Worm (Caenorhabditis elegans) whole organism, L4 larva: ENCODE results near the gene C17C3.11.
A peak's percentile ranks its signal among the peaks of the same experiment; 100 is the strongest.

Source experiments
- D1046.2 ChIP-seq: fragments of 200-800 bp; sonication (Bioruptor generic); IDR thresholded peaks from 2 replicates; pipeline ENCODE4 v1.3.6; 2022; ENCODE audit warnings: missing genetic modification characterization, missing compliant biosample characterization
- F10B5.3 ChIP-seq: sonication (generic microtip); optimal IDR thresholded peaks from 2 replicates; lab custom pipeline; 2016; ENCODE audit warnings: mild to moderate bottlenecking, missing genetic modification characterization, missing compliant biosample characterization
- R02D3.7 ChIP-seq: fragments of 150-350 bp; sonication (generic microtip); optimal IDR thresholded peaks from 3 replicates; lab custom pipeline; 2014; ENCODE audit warnings: missing biosample characterization, missing genetic modification characterization
- T20F7.1 ChIP-seq: fragments of 200-800 bp; sonication (Bioruptor generic); optimal IDR thresholded peaks from 2 replicates; lab custom pipeline; 2018; ENCODE audit warnings: mild to moderate bottlenecking, missing genetic modification characterization, missing compliant biosample characterization
- T26A8.4 ChIP-seq: fragments of 200-800 bp; sonication (Bioruptor generic); IDR thresholded peaks from 2 replicates; pipeline ENCODE4 v1.3.6; 2022; ENCODE audit warnings: missing genetic modification characterization, missing compliant biosample characterization
- Y105C5A.15 ChIP-seq: fragments of 200-800 bp; sonication (Bioruptor generic); IDR thresholded peaks from 2 replicates; pipeline ENCODE4 v1.3.6; 2022; ENCODE audit warnings: missing genetic modification characterization, missing compliant biosample characterization
- Y48G9A.11 ChIP-seq: fragments of 200-800 bp; sonication (Bioruptor generic); IDR thresholded peaks from 2 replicates; pipeline ENCODE4 v1.3.6; 2022; ENCODE audit warnings: missing genetic modification reagents, missing genetic modification characterization, missing compliant biosample characterization
- Y75B8A.6 ChIP-seq: fragments of 200-800 bp; sonication (Bioruptor generic); IDR thresholded peaks from 2 replicates; pipeline ENCODE4 v1.3.6; 2022; ENCODE audit warnings: missing genetic modification reagents, missing genetic modification characterization, missing compliant biosample characterization
- ZK337.2 ChIP-seq: fragments of 200-800 bp; sonication (Bioruptor generic); IDR thresholded peaks from 2 replicates; pipeline ENCODE4 v1.3.6; 2022; ENCODE audit warnings: missing genetic modification reagents, missing genetic modification characterization, missing compliant biosample characterization
- ZK546.5 ChIP-seq, 2 experiments: sonication (generic microtip); optimal IDR thresholded peaks; 2 replicates each; lab custom pipeline; 2017; ENCODE audit warnings: missing biosample characterization in 2 of 2, missing genetic modification characterization in 2 of 2
- arid-1 ChIP-seq: fragments of 200-800 bp; sonication (Bioruptor generic); conservative IDR thresholded peaks from 2 replicates; pipeline ENCODE4 v1.3.6; 2022; ENCODE audit warnings: missing genetic modification reagents, missing genetic modification characterization, missing compliant biosample characterization
- attf-4 ChIP-seq: sonication (generic microtip); optimal IDR thresholded peaks from 3 replicates; lab custom pipeline; 2017; ENCODE audit warnings: missing biosample characterization, missing genetic modification characterization
- ceh-82 ChIP-seq: sonication (generic microtip); optimal IDR thresholded peaks from 2 replicates; lab custom pipeline; 2017; ENCODE audit warnings: missing biosample characterization, missing genetic modification characterization
- ces-1 ChIP-seq: fragments of 150-350 bp; sonication (generic microtip); optimal IDR thresholded peaks from 4 replicates; lab custom pipeline; 2014; ENCODE audit warnings: missing biosample characterization, missing genetic modification reagents, missing genetic modification characterization
- daf-8 ChIP-seq: fragments of 200-800 bp; sonication (Bioruptor generic); IDR thresholded peaks from 2 replicates; pipeline ENCODE4 v1.3.6; 2022; ENCODE audit warnings: missing genetic modification characterization, missing compliant biosample characterization
- dmd-6 ChIP-seq: fragments of 200-800 bp; sonication (Bioruptor generic); IDR thresholded peaks from 2 replicates; pipeline ENCODE4 v1.3.6; 2022; ENCODE audit warnings: missing genetic modification reagents, missing genetic modification characterization, missing compliant biosample characterization
- dve-1 ChIP-seq: sonication (generic microtip); optimal IDR thresholded peaks from 2 replicates; lab custom pipeline; 2017; ENCODE audit warnings: antibody characterized with exemption, mild to moderate bottlenecking, missing genetic modification characterization, missing compliant biosample characterization; ENCODE audit not compliant: insufficient read depth
- egl-27 ChIP-seq: sonication (generic microtip); optimal IDR thresholded peaks from 3 replicates; lab custom pipeline; 2017; ENCODE audit warnings: missing biosample characterization, missing genetic modification reagents, missing genetic modification characterization
- egl-43 ChIP-seq: fragments of 200-800 bp; sonication (Bioruptor generic); IDR thresholded peaks from 2 replicates; pipeline ENCODE4 v1.3.6; 2022; ENCODE audit warnings: missing genetic modification reagents, missing genetic modification characterization, missing compliant biosample characterization
- fkh-10 ChIP-seq: fragments of 150-350 bp; optimal IDR thresholded peaks from 2 replicates; lab custom pipeline; 2014; ENCODE audit warnings: missing biosample characterization, missing genetic modification reagents, missing genetic modification characterization
- hlh-11 ChIP-seq: fragments of 200-800 bp; sonication (Bioruptor generic); optimal IDR thresholded peaks from 2 replicates; lab custom pipeline; 2018; ENCODE audit warnings: mild to moderate bottlenecking, missing genetic modification characterization, missing compliant biosample characterization
- jun-1 ChIP-seq: fragments of 150-350 bp; optimal IDR thresholded peaks from 2 replicates; lab custom pipeline; 2014; ENCODE audit warnings: missing biosample characterization, missing genetic modification reagents, missing genetic modification characterization
- lin-1 ChIP-seq: fragments of 200-800 bp; sonication (Bioruptor generic); IDR thresholded peaks from 2 replicates; pipeline ENCODE4 v1.3.6; 2022; ENCODE audit warnings: missing genetic modification reagents, missing genetic modification characterization, missing compliant biosample characterization
- lin-38 ChIP-seq: fragments of 200-800 bp; sonication (Bioruptor generic); IDR thresholded peaks from 2 replicates; pipeline ENCODE4 v1.3.6; 2022; ENCODE audit warnings: missing genetic modification reagents, missing genetic modification characterization, missing compliant biosample characterization
- lin-39 ChIP-seq: fragments of 150-350 bp; optimal IDR thresholded peaks from 2 replicates; lab custom pipeline; 2014; ENCODE audit warnings: missing biosample characterization, missing genetic modification reagents, missing genetic modification characterization
- lsy-2 ChIP-seq, 2 experiments: fragments of 150-350 bp in 1 of 2; sonication (generic microtip) in 1 of 2; optimal IDR thresholded peaks; 2 replicates each; lab custom pipeline; 2014 to 2017; ENCODE audit warnings: missing biosample characterization in 2 of 2, missing genetic modification characterization in 2 of 2
- madf-5 ChIP-seq, 2 experiments: fragments of 200-800 bp; sonication (Bioruptor generic); IDR thresholded peaks; 2 replicates each; pipeline ENCODE4 v1.3.6; 2022; ENCODE audit warnings: missing compliant biosample characterization in 2 of 2, missing genetic modification characterization in 2 of 2
- mdl-1 ChIP-seq, 2 experiments: fragments of 150-350 bp in 1 of 2; sonication (generic microtip) in 1 of 2; optimal IDR thresholded peaks; 2 replicates each; lab custom pipeline; 2014 to 2017; ENCODE audit warnings: missing biosample characterization in 2 of 2, missing genetic modification characterization in 2 of 2
- mdt-29 ChIP-seq: fragments of 200-800 bp; sonication (Bioruptor generic); IDR thresholded peaks from 2 replicates; pipeline ENCODE4 v1.3.6; 2022; ENCODE audit warnings: missing genetic modification reagents, missing genetic modification characterization, missing compliant biosample characterization
- mep-1 ChIP-seq: fragments of 150-350 bp; sonication (generic microtip); optimal IDR thresholded peaks from 3 replicates; lab custom pipeline; 2014; ENCODE audit warnings: missing biosample characterization, missing genetic modification characterization
- mes-2 ChIP-seq: sonication (generic microtip); optimal IDR thresholded peaks from 2 replicates; lab custom pipeline; 2016; ENCODE audit warnings: missing genotype, mild to moderate bottlenecking, missing genetic modification characterization, missing compliant biosample characterization; ENCODE audit not compliant: poor library complexity, severe bottlenecking
- mxl-2 ChIP-seq: fragments of 200-800 bp; sonication (Bioruptor generic); conservative IDR thresholded peaks from 2 replicates; pipeline ENCODE4 v1.3.6; 2022; ENCODE audit warnings: missing genetic modification reagents, missing genetic modification characterization, missing compliant biosample characterization
- nhr-11 ChIP-seq: fragments of 150-350 bp; optimal IDR thresholded peaks from 2 replicates; lab custom pipeline; 2014; ENCODE audit warnings: missing biosample characterization, missing genetic modification characterization
- nhr-48 ChIP-seq: sonication (generic microtip); optimal IDR thresholded peaks from 2 replicates; lab custom pipeline; 2016; ENCODE audit warnings: mild to moderate bottlenecking, missing genetic modification characterization, missing compliant biosample characterization
- nhr-6 ChIP-seq: fragments of 150-350 bp; optimal IDR thresholded peaks from 2 replicates; lab custom pipeline; 2014; ENCODE audit warnings: missing biosample characterization, missing genetic modification characterization
- nhr-76 ChIP-seq: fragments of 150-350 bp; optimal IDR thresholded peaks from 2 replicates; lab custom pipeline; 2014; ENCODE audit warnings: missing biosample characterization, missing genetic modification characterization
- pha-4 ChIP-seq, 2 experiments: fragments of 150-350 bp in 1 of 2; fragments of 200-800 bp in 1 of 2; sonication (Bioruptor generic) in 1 of 2; IDR thresholded peaks in 1 of 2; optimal IDR thresholded peaks in 1 of 2; 2 replicates each; pipeline versions ENCODE4 v1.3.6 to Lab custom; 2014 to 2022; ENCODE audit warnings: missing genetic modification characterization in 2 of 2, missing genetic modification reagents in 2 of 2, missing biosample characterization in 1 of 2, missing compliant biosample characterization in 1 of 2
- rbr-2 ChIP-seq: sonication (generic microtip); optimal IDR thresholded peaks from 2 replicates; lab custom pipeline; 2016; ENCODE audit warnings: missing genotype, missing genetic modification characterization, missing compliant biosample characterization
- sdz-12 ChIP-seq: fragments of 200-800 bp; sonication (Bioruptor generic); optimal IDR thresholded peaks from 2 replicates; lab custom pipeline; 2018; ENCODE audit warnings: mild to moderate bottlenecking, missing genetic modification characterization, missing compliant biosample characterization
- set-16 ChIP-seq: fragments of 200-800 bp; sonication (Bioruptor generic); IDR thresholded peaks from 2 replicates; pipeline ENCODE4 v1.3.6; 2022; ENCODE audit warnings: missing genetic modification reagents, missing genetic modification characterization, missing compliant biosample characterization
- skn-1 ChIP-seq: fragments of 150-350 bp; optimal IDR thresholded peaks from 2 replicates; lab custom pipeline; 2014; ENCODE audit warnings: missing biosample characterization, missing genetic modification characterization
- snpc-1.2 ChIP-seq: fragments of 200-800 bp; sonication (Bioruptor generic); IDR thresholded peaks from 2 replicates; pipeline ENCODE4 v1.3.6; 2022; ENCODE audit warnings: missing genetic modification reagents, missing genetic modification characterization, missing compliant biosample characterization
- snpc-4 ChIP-seq: fragments of 150-350 bp; optimal IDR thresholded peaks from 2 replicates; lab custom pipeline; 2014; ENCODE audit warnings: missing biosample characterization, missing genetic modification characterization
- spr-1 ChIP-seq: sonication (generic microtip); optimal IDR thresholded peaks from 2 replicates; lab custom pipeline; 2016; ENCODE audit warnings: mild to moderate bottlenecking, missing genetic modification characterization, missing compliant biosample characterization
- spr-3 ChIP-seq: fragments of 200-800 bp; sonication (Bioruptor generic); optimal IDR thresholded peaks from 2 replicates; lab custom pipeline; 2018; ENCODE audit warnings: mild to moderate bottlenecking, missing genetic modification characterization, missing compliant biosample characterization
- unc-130 ChIP-seq: sonication (generic microtip); optimal IDR thresholded peaks from 2 replicates; lab custom pipeline; 2016; ENCODE audit warnings: missing genetic modification reagents, missing genetic modification characterization, missing compliant biosample characterization
- unc-62 ChIP-seq, 3 experiments: fragments of 150-350 bp in 1 of 3; sonication (generic microtip); optimal IDR thresholded peaks in 2 of 3; peaks in 1 of 3; 1 replicate in 1 of 3; 2 replicates in 2 of 3; lab custom pipeline; 2014 to 2017; ENCODE audit warnings: missing biosample characterization in 3 of 3, missing genetic modification characterization in 3 of 3, missing genetic modification reagents in 3 of 3, missing genotype in 1 of 3
- vab-7 ChIP-seq: fragments of 200-800 bp; sonication (Bioruptor generic); IDR thresholded peaks from 2 replicates; pipeline ENCODE4 v1.3.6; 2022; ENCODE audit warnings: missing genetic modification reagents, missing genetic modification characterization, missing compliant biosample characterization
- zfp-2 ChIP-seq: sonication (generic microtip); optimal IDR thresholded peaks from 2 replicates; lab custom pipeline; 2016; ENCODE audit warnings: mild to moderate bottlenecking, missing genetic modification characterization, missing compliant biosample characterization
- zip-11 ChIP-seq: fragments of 200-800 bp; sonication (Bioruptor generic); IDR thresholded peaks from 2 replicates; pipeline ENCODE4 v1.3.6; 2022; ENCODE audit warnings: missing genetic modification characterization, missing compliant biosample characterization
- ztf-7 ChIP-seq: fragments of 150-350 bp; optimal IDR thresholded peaks from 2 replicates; lab custom pipeline; 2014; ENCODE audit warnings: missing biosample characterization, missing genetic modification characterization

Gene C17C3.11

ce11 chrII:5577060-5577459 is 39.4 kb downstream of the C17C3.11 start (continued):
- TF ChIP-seq spr-1 (tag; lab: Kevin White, UChicago) (peak; percentile 11), T26A8.4 (GFP tag; lab: Robert Waterston, UW) (peak; percentile 50; the same call in 1 of the 2 replicates), dve-1 (tag; lab: Kevin White, UChicago) (peak; percentile 65), skn-1 (tag; lab: Kevin White, UChicago) (no peak), Y105C5A.15 (GFP tag; lab: Robert Waterston, UW) (peak; percentile 83), attf-4 (tag; lab: Kevin White, UChicago) (no peak), nhr-11 (no peak), lsy-2 (tag; optimal IDR thresholded peaks at IDR 0.05; lab: Kevin White, UChicago) (no peak), ZK546.5 (tag; optimal IDR thresholded peaks at IDR 0.05; lab: Kevin White, UChicago) (no peak), nhr-76 (tag; lab: Kevin White, UChicago) (no peak), mdt-29 (no peak), zfp-2 (tag; lab: Kevin White, UChicago) (no peak), mxl-2 (GFP tag; lab: Robert Waterston, UW) (no peak), snpc-4 (tag; lab: Kevin White, UChicago) (no peak), F10B5.3 (no peak), pha-4 (GFP tag; IDR thresholded peaks at IDR 0.05; lab: Robert Waterston, UW) (peak; percentile 73), pha-4 (tag; optimal IDR thresholded peaks at IDR 0.05; lab: Kevin White, UChicago) (no peak), ces-1 (GFP tag; lab: Kevin White, UChicago) (no peak), lin-38 (GFP tag; lab: Robert Waterston, UW) (no peak; the same call in 1 of the 2 replicates), vab-7 (GFP tag; lab: Robert Waterston, UW) (peak; percentile 67; the same call in 1 of the 2 replicates), Y75B8A.6 (GFP tag; lab: Robert Waterston, UW) (no peak), unc-130 (peak; percentile 51), jun-1 (tag; lab: Kevin White, UChicago) (no peak), lin-39 (tag; lab: Kevin White, UChicago) (no peak), daf-8 (GFP tag; lab: Robert Waterston, UW) (no peak), egl-43 (GFP tag; lab: Robert Waterston, UW) (peak; percentile 90), R02D3.7 (no peak), zip-11 (GFP tag; lab: Robert Waterston, UW) (no peak), ZK337.2 (GFP tag; lab: Robert Waterston, UW) (no peak), lin-1 (GFP tag; lab: Robert Waterston, UW) (no peak), mep-1 (tag; lab: Kevin White, UChicago) (no peak), D1046.2 (0 out of 2 replicates have a peak, but pooled peaks have one; percentile 53), spr-3 (GFP tag; lab: Kevin White, UChicago) (peak; percentile 40), T20F7.1 (GFP tag; lab: Kevin White, UChicago) (peak; percentile 25), Y48G9A.11 (GFP tag; lab: Robert Waterston, UW) (no peak), unc-62 (GFP tag; optimal IDR thresholded peaks at IDR 0.05 in 1 of 2; lab: Kevin White, UChicago) (peak in 1 of 2 experiments; percentile 81), unc-62 (tag; optimal IDR thresholded peaks at IDR 0.05; lab: Kevin White, UChicago) (no peak), rbr-2 (tag; lab: Kevin White, UChicago) (peak; percentile 60), arid-1 (GFP tag; lab: Robert Waterston, UW) (peak; percentile 46; the same call in 1 of the 2 replicates), mes-2 (tag; lab: Kevin White, UChicago) (peak; percentile 71), ztf-7 (tag; lab: Kevin White, UChicago) (peak; percentile 25), nhr-48 (tag; lab: Kevin White, UChicago) (no peak), madf-5 (GFP tag; IDR thresholded peaks at IDR 0.05; lab: Robert Waterston, UW) (no peak; a peak in 1 of 4 replicates), snpc-1.2 (GFP tag; lab: Robert Waterston, UW) (no peak), sdz-12 (GFP tag; lab: Kevin White, UChicago) (no peak), mdl-1 (tag; optimal IDR thresholded peaks at IDR 0.05; lab: Kevin White, UChicago) (no peak), fkh-10 (GFP tag; lab: Kevin White, UChicago) (no peak), set-16 (GFP tag; lab: Robert Waterston, UW) (no peak), hlh-11 (tag; lab: Kevin White, UChicago) (peak; percentile 46), ceh-82 (no peak), nhr-6 (tag; lab: Kevin White, UChicago) (no peak), dmd-6 (GFP tag; lab: Robert Waterston, UW) (peak; percentile 59), egl-27 (tag; lab: Kevin White, UChicago) (no peak)
